Fruit fly (Drosophila melanogaster): ENCODE data around the gene Ets96B.
A peak's percentile ranks its signal among the peaks of the same experiment; 100 is the strongest.

Gene Ets96B

dm6 chr3R:24829887-24830351, 42.1 kb downstream of the Ets96B start, which contains the start of the genes Kaz and CG43273 (continued):
- TF ChIP-seq trem (tag; optimal IDR thresholded peaks at IDR 0.05) (peak; percentile 86), CG34376 (GFP tag; optimal IDR thresholded peaks at IDR 0.05) (peak; percentile 14), Fer1 (GFP tag; optimal IDR thresholded peaks at IDR 0.05) (no peak), CG3281 (GFP tag; optimal IDR thresholded peaks at IDR 0.05) (no peak), ind (GFP tag; optimal IDR thresholded peaks at IDR 0.05) (peak; percentile 56), CG2875 (GFP tag; optimal IDR thresholded peaks at IDR 0.05) (no peak), Xrp1 (GFP tag; IDR thresholded peaks at IDR 0.05) (peak; percentile 40; the same call in 1 of the 2 replicates), CG1529 (GFP tag; optimal IDR thresholded peaks at IDR 0.05) (no peak), CG31365 (tag; optimal IDR thresholded peaks at IDR 0.05) (no peak), Neu2 (GFP tag; optimal IDR thresholded peaks at IDR 0.05; ENCODE audit: borderline replicate concordance) (no peak), NfI (GFP tag; optimal IDR thresholded peaks at IDR 0.05) (peak; percentile 74), Hr51 (GFP tag; optimal IDR thresholded peaks at IDR 0.05) (peak in 1 of 2 experiments; percentile 13), gcm (GFP tag; optimal IDR thresholded peaks at IDR 0.05) (no peak), CG14710 (tag; optimal IDR thresholded peaks at IDR 0.05) (peak; percentile 81), Deaf1 (tag; optimal IDR thresholded peaks at IDR 0.05) (no peak), Ssrp (tag; optimal IDR thresholded peaks at IDR 0.05) (peak; percentile 66), BEAF-32 (GFP tag; optimal IDR thresholded peaks at IDR 0.05) (peak; percentile 27), kay (GFP tag; optimal IDR thresholded peaks at IDR 0.05) (peak; percentile 26), CG10565 (GFP tag; optimal IDR thresholded peaks at IDR 0.05) (no peak), CG16815 (GFP tag; optimal IDR thresholded peaks at IDR 0.05) (no peak), ERR (GFP tag; optimal IDR thresholded peaks at IDR 0.05) (no peak), CG1602 (GFP tag; optimal IDR thresholded peaks at IDR 0.05) (peak; percentile 48), E2f1 (GFP tag; IDR thresholded peaks at IDR 0.05) (no peak), CG13287 (GFP tag; IDR thresholded peaks at IDR 0.05; ENCODE audit: partially characterized antibody) (peak; percentile 22; the same call in 1 of the 2 replicates), CG7987 (GFP tag; optimal IDR thresholded peaks at IDR 0.05) (no peak)

DNA sequence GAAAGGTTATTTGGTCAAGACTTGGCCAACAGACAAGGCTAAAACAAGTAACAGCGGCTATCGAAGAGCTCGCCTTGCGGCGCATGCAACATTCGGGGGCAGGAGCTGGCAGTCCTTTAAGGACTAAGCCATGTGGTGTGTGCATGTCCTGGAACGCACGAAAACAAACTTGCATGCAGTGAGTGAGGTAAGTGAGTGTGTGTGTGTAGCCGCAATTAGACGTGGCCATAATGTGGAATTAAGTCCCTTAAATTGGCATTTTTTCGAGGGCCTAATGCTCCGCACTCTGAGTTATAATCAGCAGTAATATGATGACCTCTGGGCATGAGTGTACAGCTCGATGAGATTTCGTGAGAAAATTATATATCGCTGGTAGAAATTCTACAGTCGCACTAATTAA, 45.8 kb downstream of the Ets96B start, which contains the start of gene sosie:
TSS of gene sosie (plus strand) at position 301 of the 400 bp plus-strand sequence.
- TF ChIP-seq slou (GFP tag; optimal IDR thresholded peaks at IDR 0.05) = no peak
- TF ChIP-seq CG18599 (GFP tag; optimal IDR thresholded peaks at IDR 0.05) = no peak
- no peak for TF ChIP-seq CG7928 (GFP tag; optimal IDR thresholded peaks at IDR 0.05)
- no peak for TF ChIP-seq tap (tag; optimal IDR thresholded peaks at IDR 0.05)
- no peak for TF ChIP-seq CG3407 (GFP tag; optimal IDR thresholded peaks at IDR 0.05)
- TF ChIP-seq sens (GFP tag) = no peak
- TF ChIP-seq tx (GFP tag; optimal IDR thresholded peaks at IDR 0.05) = no peak
- no peak for TF ChIP-seq CG34224 (GFP tag; IDR thresholded peaks at IDR 0.05; ENCODE audit: partially characterized antibody)
- TF ChIP-seq CG10462 (GFP tag; optimal IDR thresholded peaks at IDR 0.05) = no peak
- TF ChIP-seq CG8924 (tag; optimal IDR thresholded peaks at IDR 0.05) = no peak
- no peak for TF ChIP-seq dan (GFP tag; IDR thresholded peaks at IDR 0.05)

DNA sequence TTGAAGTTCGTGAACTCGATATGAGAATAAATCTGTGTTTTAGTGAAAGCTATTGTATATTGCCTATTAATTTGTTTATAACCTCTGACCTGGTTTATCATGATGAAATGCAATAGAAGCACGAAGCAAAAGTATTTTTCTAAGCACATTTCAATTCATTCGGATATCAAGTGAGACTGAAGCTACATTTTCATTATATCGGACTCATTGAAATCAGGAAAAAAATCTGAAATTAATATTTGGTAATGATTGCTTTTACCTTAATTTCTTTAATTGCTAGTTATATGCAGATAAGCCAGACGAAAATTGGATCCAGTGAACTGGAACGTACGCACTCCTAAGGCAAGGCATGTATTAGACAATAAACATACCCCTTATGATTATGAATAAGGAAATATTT, 53.2 kb downstream of the Ets96B start, which contains the start of gene CG33658:
TSS of gene CG33658 (minus strand) at position 101 of the 400 bp plus-strand sequence.
- no peak for TF ChIP-seq oc (tag; optimal IDR thresholded peaks at IDR 0.05)
- TF ChIP-seq fd96Cb (tag; optimal IDR thresholded peaks at IDR 0.05) = no peak
- no peak for TF ChIP-seq CG4730 (GFP tag; IDR thresholded peaks at IDR 0.05)
- TF ChIP-seq NFAT (GFP tag; IDR thresholded peaks at IDR 0.05) = no peak
- no peak for TF ChIP-seq CG3065 (GFP tag; optimal IDR thresholded peaks at IDR 0.05)
- no peak for TF ChIP-seq CG11723 (GFP tag; optimal IDR thresholded peaks at IDR 0.05)
- TF ChIP-seq CG31365 (tag; optimal IDR thresholded peaks at IDR 0.05) = no peak
- TF ChIP-seq Oaz (GFP tag; IDR thresholded peaks at IDR 0.05) = no peak
- TF ChIP-seq en (GFP tag; optimal IDR thresholded peaks at IDR 0.05) = no peak
- no peak for TF ChIP-seq CG9437 (GFP tag; optimal IDR thresholded peaks at IDR 0.05)
